Worm (Caenorhabditis elegans) whole organism, L1 larva: ENCODE results near the gene him-4.

Source experiments
- C04F5.9 ChIP-seq: sonication (generic microtip); optimal IDR thresholded peaks from 2 replicates; lab custom pipeline; 2016; ENCODE audit warnings: missing genetic modification characterization, missing compliant biosample characterization
- C34B4.2 ChIP-seq: sonication (generic microtip); optimal IDR thresholded peaks from 2 replicates; lab custom pipeline; 2017; ENCODE audit warnings: mild to moderate bottlenecking, missing genetic modification characterization, missing compliant biosample characterization
- aha-1 ChIP-seq: fragments of 150-350 bp; optimal IDR thresholded peaks from 2 replicates; lab custom pipeline; 2014; ENCODE audit warnings: missing biosample characterization, missing genetic modification characterization
- alr-1 ChIP-seq: fragments of 200-800 bp; sonication (Bioruptor generic); optimal IDR thresholded peaks from 2 replicates; lab custom pipeline; 2018; ENCODE audit warnings: borderline replicate concordance, mild to moderate bottlenecking, missing genetic modification characterization, missing compliant biosample characterization
- blmp-1 ChIP-seq: fragments of 150-350 bp; optimal IDR thresholded peaks from 2 replicates; lab custom pipeline; 2014; ENCODE audit warnings: missing biosample characterization, missing genetic modification characterization
- ceh-63 ChIP-seq: fragments of 200-800 bp; sonication (Bioruptor generic); optimal IDR thresholded peaks from 2 replicates; lab custom pipeline; 2018; ENCODE audit warnings: mild to moderate bottlenecking, missing genetic modification characterization, missing compliant biosample characterization
- ceh-8 ChIP-seq: fragments of 200-800 bp; sonication (Bioruptor generic); optimal IDR thresholded peaks from 2 replicates; lab custom pipeline; 2018; ENCODE audit warnings: mild to moderate bottlenecking, missing genetic modification characterization, moderate library complexity, missing compliant biosample characterization
- ceh-88 ChIP-seq: fragments of 200-800 bp; sonication (Bioruptor generic); IDR thresholded peaks from 2 replicates; pipeline ENCODE4 v1.3.6; 2022; ENCODE audit warnings: missing genetic modification characterization, missing compliant biosample characterization
- dpl-1 ChIP-seq, 3 experiments: fragments of 150-350 bp in 2 of 3; sonication (generic microtip) in 1 of 3; optimal IDR thresholded peaks; 2 replicates each; lab custom pipeline; 2014 to 2017; ENCODE audit warnings: missing biosample characterization in 3 of 3, missing genetic modification characterization in 3 of 3, missing genetic modification reagents in 3 of 3
- ets-5 ChIP-seq: fragments of 200-800 bp; sonication (Bioruptor generic); IDR thresholded peaks from 2 replicates; pipeline ENCODE4 v1.3.6; 2022; ENCODE audit warnings: missing genetic modification characterization, missing compliant biosample characterization
- fkh-8 ChIP-seq: sonication (generic microtip); optimal IDR thresholded peaks from 2 replicates; lab custom pipeline; 2016; ENCODE audit warnings: mild to moderate bottlenecking, missing genetic modification characterization, missing compliant biosample characterization
- hlh-4 ChIP-seq: sonication (generic microtip); optimal IDR thresholded peaks from 2 replicates; lab custom pipeline; 2016; ENCODE audit warnings: mild to moderate bottlenecking, missing genetic modification characterization, missing compliant biosample characterization
- isw-1 ChIP-seq: fragments of 200-800 bp; sonication (Bioruptor generic); IDR thresholded peaks from 2 replicates; pipeline ENCODE4 v1.3.6; 2022; ENCODE audit warnings: missing genetic modification characterization, missing compliant biosample characterization
- jun-1 ChIP-seq: fragments of 150-350 bp; optimal IDR thresholded peaks from 2 replicates; lab custom pipeline; 2014; ENCODE audit warnings: missing biosample characterization, missing genetic modification reagents, missing genetic modification characterization
- lin-13 ChIP-seq: fragments of 150-350 bp; optimal IDR thresholded peaks from 2 replicates; lab custom pipeline; 2014; ENCODE audit warnings: missing biosample characterization, missing genetic modification reagents, missing genetic modification characterization
- lin-14 ChIP-seq: fragments of 200-800 bp; sonication (Bioruptor generic); optimal IDR thresholded peaks from 2 replicates; lab custom pipeline; 2018; ENCODE audit warnings: mild to moderate bottlenecking, missing genetic modification characterization, moderate library complexity, missing compliant biosample characterization
- lin-15B ChIP-seq: fragments of 150-350 bp; sonication (generic microtip); optimal IDR thresholded peaks from 3 replicates; lab custom pipeline; 2014; ENCODE audit warnings: missing biosample characterization, missing genetic modification characterization
- lin-35 ChIP-seq, 2 experiments: fragments of 150-350 bp; optimal IDR thresholded peaks; 2 replicates each; lab custom pipeline; 2014; ENCODE audit warnings: missing biosample characterization in 2 of 2, missing genetic modification characterization in 2 of 2, missing genetic modification reagents in 2 of 2
- lin-39 ChIP-seq: fragments of 150-350 bp; optimal IDR thresholded peaks from 2 replicates; lab custom pipeline; 2014; ENCODE audit warnings: missing biosample characterization, missing genetic modification reagents, missing genetic modification characterization
- lir-3 ChIP-seq: sonication (generic microtip); optimal IDR thresholded peaks from 2 replicates; lab custom pipeline; 2016; ENCODE audit warnings: mild to moderate bottlenecking, missing genetic modification characterization, moderate library complexity, missing compliant biosample characterization; ENCODE audit not compliant: poor library complexity
- mdl-1 ChIP-seq, 2 experiments: fragments of 150-350 bp; optimal IDR thresholded peaks; 2 replicates each; lab custom pipeline; 2014 to 2017; ENCODE audit warnings: missing biosample characterization in 2 of 2, missing genetic modification characterization in 2 of 2, inconsistent platforms in 1 of 2
- mep-1 ChIP-seq: fragments of 150-350 bp; optimal IDR thresholded peaks from 2 replicates; lab custom pipeline; 2014; ENCODE audit warnings: missing biosample characterization, missing genetic modification characterization
- nhr-12 ChIP-seq: sonication (generic microtip); optimal IDR thresholded peaks from 2 replicates; lab custom pipeline; 2017; ENCODE audit warnings: missing biosample characterization, missing genetic modification characterization
- nhr-20 ChIP-seq: sonication (generic microtip); optimal IDR thresholded peaks from 2 replicates; lab custom pipeline; 2016; ENCODE audit warnings: mild to moderate bottlenecking, missing genetic modification characterization, missing compliant biosample characterization
- nhr-47 ChIP-seq: sonication (generic microtip); optimal IDR thresholded peaks from 2 replicates; lab custom pipeline; 2016; ENCODE audit warnings: mild to moderate bottlenecking, missing genetic modification characterization, moderate library complexity, missing compliant biosample characterization
- nhr-76 ChIP-seq: sonication (generic microtip); optimal IDR thresholded peaks from 2 replicates; lab custom pipeline; 2017; ENCODE audit warnings: missing biosample characterization, missing genetic modification characterization
- nhr-84 ChIP-seq: sonication (generic microtip); optimal IDR thresholded peaks from 2 replicates; lab custom pipeline; 2017; ENCODE audit warnings: missing biosample characterization, missing genetic modification characterization
- nhr-85 ChIP-seq: sonication (generic microtip); peaks from one replicate; lab custom pipeline; 2016; ENCODE audit warnings: missing genetic modification characterization, inconsistent platforms, missing compliant biosample characterization
- nhr-90 ChIP-seq: sonication (generic microtip); optimal IDR thresholded peaks from 2 replicates; lab custom pipeline; 2016; ENCODE audit warnings: mild to moderate bottlenecking, missing genetic modification characterization, missing compliant biosample characterization; ENCODE audit not compliant: poor library complexity
- pag-3 ChIP-seq: sonication (generic microtip); optimal IDR thresholded peaks from 2 replicates; lab custom pipeline; 2017; ENCODE audit warnings: missing genetic modification characterization, mild to moderate bottlenecking, missing compliant biosample characterization, antibody characterized with exemption, borderline replicate concordance; ENCODE audit not compliant: insufficient read depth
- snpc-4 ChIP-seq: fragments of 150-350 bp; optimal IDR thresholded peaks from 2 replicates; lab custom pipeline; 2014; ENCODE audit warnings: missing biosample characterization, missing genetic modification characterization
- sox-4 ChIP-seq: sonication (generic microtip); optimal IDR thresholded peaks from 2 replicates; lab custom pipeline; 2016; ENCODE audit warnings: missing genetic modification characterization, missing compliant biosample characterization
- sptf-1 ChIP-seq: fragments of 150-350 bp; optimal IDR thresholded peaks from 2 replicates; lab custom pipeline; 2014; ENCODE audit warnings: missing biosample characterization, missing genetic modification characterization
- sup-37 ChIP-seq: fragments of 200-800 bp; sonication (Bioruptor generic); optimal IDR thresholded peaks from 2 replicates; lab custom pipeline; 2018; ENCODE audit warnings: mild to moderate bottlenecking, missing genetic modification characterization, missing compliant biosample characterization
- swsn-7 ChIP-seq: sonication (generic microtip); optimal IDR thresholded peaks from 2 replicates; lab custom pipeline; 2016; ENCODE audit warnings: missing genetic modification characterization, missing compliant biosample characterization
- unc-62 ChIP-seq: fragments of 150-350 bp; optimal IDR thresholded peaks from 2 replicates; lab custom pipeline; 2014; ENCODE audit warnings: missing biosample characterization, missing genetic modification reagents, missing genetic modification characterization
- unc-86 ChIP-seq: sonication (generic microtip); optimal IDR thresholded peaks from 2 replicates; lab custom pipeline; 2016; ENCODE audit warnings: missing genetic modification characterization, missing compliant biosample characterization
- unc-98 ChIP-seq: fragments of 200-800 bp; sonication (Bioruptor generic); IDR thresholded peaks from 2 replicates; pipeline ENCODE4 v1.3.6; 2022; ENCODE audit warnings: missing genetic modification characterization, missing compliant biosample characterization
- zip-4 ChIP-seq: fragments of 200-800 bp; sonication (Bioruptor generic); optimal IDR thresholded peaks from 2 replicates; lab custom pipeline; 2018; ENCODE audit warnings: mild to moderate bottlenecking, missing genetic modification characterization, moderate library complexity, missing compliant biosample characterization
- ztf-11 ChIP-seq, 2 experiments: sonication (generic microtip); optimal IDR thresholded peaks; 2 replicates each; lab custom pipeline; 2016 to 2017; ENCODE audit warnings: missing genetic modification characterization in 2 of 2, missing biosample characterization in 1 of 2, missing compliant biosample characterization in 1 of 2
- ztf-4 ChIP-seq: fragments of 150-350 bp; optimal IDR thresholded peaks from 2 replicates; lab custom pipeline; 2014; ENCODE audit warnings: missing biosample characterization, missing genetic modification characterization

him-4 gene

DNA sequence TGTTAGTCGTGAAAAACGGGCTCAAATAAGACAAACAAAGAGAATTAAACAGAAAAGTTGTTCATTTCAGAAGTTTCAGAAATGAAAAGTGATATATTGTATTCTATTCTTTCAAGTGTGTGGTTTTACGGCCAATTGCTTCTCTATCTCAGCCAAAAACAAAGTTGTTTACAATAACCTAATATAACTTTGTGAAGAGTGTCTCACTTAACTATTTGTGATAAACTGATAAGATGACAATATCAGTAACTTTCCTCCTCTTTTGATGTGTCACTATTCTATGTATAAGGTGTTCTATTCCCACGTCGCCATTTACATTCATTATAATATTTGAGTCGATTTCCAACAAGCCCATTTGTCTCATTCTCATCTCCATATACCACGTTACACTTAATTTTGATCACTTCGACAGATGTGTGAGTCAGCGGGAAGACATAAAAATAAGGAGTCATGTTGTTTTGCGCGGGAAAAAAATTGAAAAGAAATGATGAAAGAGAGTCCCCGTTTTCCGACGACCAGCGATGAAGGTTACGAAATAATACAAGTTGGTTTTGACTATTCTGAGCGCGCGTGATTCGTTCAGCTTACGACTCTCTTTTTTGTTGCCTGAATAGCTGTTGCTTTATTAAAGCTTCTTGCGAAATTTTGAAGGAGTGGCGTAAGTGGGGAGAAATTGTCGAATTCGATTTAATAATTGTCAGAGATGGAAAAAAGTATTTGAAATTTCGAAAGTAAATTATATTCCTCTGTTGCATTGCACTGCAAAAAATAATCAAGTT, 11.9 kb upstream of the him-4 start (continued):
- no peak for TF ChIP-seq lir-3 (tag; lab: Kevin White, UChicago)
- TF ChIP-seq ceh-63 (GFP tag; lab: Kevin White, UChicago) = no peak
- no peak for TF ChIP-seq pag-3 (tag; lab: Kevin White, UChicago)
- TF ChIP-seq ets-5 (GFP tag; lab: Robert Waterston, UW) = no peak
- no peak for TF ChIP-seq ztf-4
- TF ChIP-seq sox-4 (tag; lab: Kevin White, UChicago) = no peak
- TF ChIP-seq isw-1 (GFP tag; lab: Robert Waterston, UW) = peak; percentile 26; the same call in 1 of the 2 replicates
- no peak for TF ChIP-seq hlh-4 (tag; lab: Kevin White, UChicago)
- TF ChIP-seq unc-62 (GFP tag; lab: Kevin White, UChicago) = no peak
- TF ChIP-seq lin-15B (tag; lab: Kevin White, UChicago) = no peak
- no peak for TF ChIP-seq zip-4 (GFP tag; lab: Kevin White, UChicago)
- TF ChIP-seq nhr-90 (tag; lab: Kevin White, UChicago) = no peak
- no peak for TF ChIP-seq jun-1
- no peak for TF ChIP-seq ztf-11 (tag; optimal IDR thresholded peaks at IDR 0.05; lab: Kevin White, UChicago)
- TF ChIP-seq swsn-7 (tag; lab: Kevin White, UChicago) = no peak
- TF ChIP-seq C04F5.9 = no peak
- TF ChIP-seq lin-35 (GFP tag; optimal IDR thresholded peaks at IDR 0.05; lab: Kevin White, UChicago) = no peak
- peak; percentile 7 for TF ChIP-seq mep-1 (tag; lab: Kevin White, UChicago)
- TF ChIP-seq nhr-84 (tag; lab: Kevin White, UChicago) = no peak
- no peak for TF ChIP-seq sptf-1
- peak; percentile 0 for TF ChIP-seq nhr-47 (tag; lab: Kevin White, UChicago)
- TF ChIP-seq sup-37 = no peak
- no peak for TF ChIP-seq snpc-4 (tag; lab: Kevin White, UChicago)
- TF ChIP-seq lin-39 (tag; lab: Kevin White, UChicago) = no peak
- TF ChIP-seq fkh-8 (tag; lab: Kevin White, UChicago) = peak; percentile 32
- no peak for TF ChIP-seq nhr-76 (tag; lab: Kevin White, UChicago)
- TF ChIP-seq lin-13 (GFP tag; lab: Kevin White, UChicago) = no peak
- no peak for TF ChIP-seq C34B4.2
- TF ChIP-seq nhr-20 (tag; lab: Kevin White, UChicago) = peak; percentile 9
- TF ChIP-seq dpl-1 (GFP tag; optimal IDR thresholded peaks at IDR 0.05; lab: Kevin White, UChicago) = peak; percentile 16 to 40 (median 29)
- TF ChIP-seq ceh-88 = no peak
- TF ChIP-seq aha-1 (tag; lab: Kevin White, UChicago) = no peak
- peak; percentile 86 for TF ChIP-seq lin-14 (GFP tag; lab: Kevin White, UChicago)
- TF ChIP-seq unc-98 (GFP tag; lab: Robert Waterston, UW) = no peak

DNA sequence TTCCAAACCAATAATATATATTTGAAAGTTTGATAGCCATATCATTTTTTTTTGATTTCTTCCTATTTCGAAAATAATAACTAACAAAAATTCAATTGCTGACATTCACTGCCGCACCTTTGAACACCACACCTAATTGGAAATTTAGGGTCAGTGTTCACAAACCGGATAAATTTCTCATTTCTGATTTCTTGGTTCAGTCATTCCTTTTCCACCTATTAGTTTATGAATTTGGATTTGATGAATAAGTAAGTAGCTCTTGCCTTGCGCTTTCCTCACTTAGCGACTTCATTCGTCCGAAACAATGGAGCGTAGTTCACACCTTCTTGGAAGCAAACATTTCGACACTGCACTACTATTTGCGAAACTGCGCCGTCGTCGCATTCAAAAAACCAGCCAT, 11.3 kb upstream of the him-4 start, which contains the start of gene F15G9.1:
TSS of gene F15G9.1 (plus strand) at position 301 of the 400 bp plus-strand sequence.
- no peak for TF ChIP-seq alr-1
- TF ChIP-seq nhr-12 = no peak
- TF ChIP-seq mdl-1 (tag; optimal IDR thresholded peaks at IDR 0.05; lab: Kevin White, UChicago) = no peak
- no peak for TF ChIP-seq nhr-20 (tag; lab: Kevin White, UChicago)
- TF ChIP-seq blmp-1 (tag; lab: Kevin White, UChicago) = no peak
- TF ChIP-seq nhr-47 (tag; lab: Kevin White, UChicago) = no peak
- no peak for TF ChIP-seq unc-86 (tag; lab: Kevin White, UChicago)
- TF ChIP-seq dpl-1 (GFP tag; optimal IDR thresholded peaks at IDR 0.05; lab: Kevin White, UChicago) = no peak
- no peak for TF ChIP-seq lin-39 (tag; lab: Kevin White, UChicago)
- TF ChIP-seq nhr-85 (tag; lab: Kevin White, UChicago) = no peak
- TF ChIP-seq ceh-8 (GFP tag; lab: Kevin White, UChicago) = no peak
